Worm (Caenorhabditis elegans): ENCODE data around the gene pqn-2.

The pqn-2 gene

ce11 chrV:10383950-10384349, 1.7 kb downstream of the pqn-2 start, which contains the start of gene spe-10:
Gene spe-10, plus strand, starts transcription at chrV:10384250.
- TF ChIP-seq C16A3.4 (tag; optimal IDR thresholded peaks at IDR 0.05) (no peak), unc-130 (tag; optimal IDR thresholded peaks at IDR 0.05) (no peak)

- TF ChIP-seq lsy-2 (tag; optimal IDR thresholded peaks at IDR 0.05): peak in 1 of 2 experiments; percentile 5
- TF ChIP-seq lin-14 (GFP tag; optimal IDR thresholded peaks at IDR 0.05): peak; percentile 57
- TF ChIP-seq grh-1 (GFP tag; IDR thresholded peaks at IDR 0.05): peak; percentile 32; the same call in 1 of the 2 replicates
- TF ChIP-seq nhr-20 (tag; optimal IDR thresholded peaks at IDR 0.05): peak; percentile 35
- TF ChIP-seq mab-9 (GFP tag; IDR thresholded peaks at IDR 0.05): no peak
- TF ChIP-seq lin-13 (GFP tag; optimal IDR thresholded peaks at IDR 0.05): no peak
- TF ChIP-seq blmp-1 (tag; optimal IDR thresholded peaks at IDR 0.05): peak; percentile 29
- peak; percentile 47 to 85 (median 66) for TF ChIP-seq elt-3 (tag; optimal IDR thresholded peaks at IDR 0.05)
- TF ChIP-seq fos-1 (tag; optimal IDR thresholded peaks at IDR 0.05): no peak
- no peak for TF ChIP-seq skn-1 (tag; optimal IDR thresholded peaks at IDR 0.05)
- peak; percentile 86 for TF ChIP-seq nhr-85 (tag)
Observed at ce11 chrV:10387412-10387811, 5.2 kb downstream of the pqn-2 start.

ce11 chrV:10388318-10388717, 6.1 kb downstream of the pqn-2 start, which contains the start of gene AC3.5:
Gene AC3.5, plus strand, starts transcription at chrV:10388527.
- no peak for TF ChIP-seq pqm-1 (tag; optimal IDR thresholded peaks at IDR 0.05)
- TF ChIP-seq unc-130 (tag; optimal IDR thresholded peaks at IDR 0.05): no peak
- no peak for TF ChIP-seq fkh-4 (tag; optimal IDR thresholded peaks at IDR 0.05; ENCODE audit: borderline replicate concordance)
- TF ChIP-seq lin-39 (tag; optimal IDR thresholded peaks at IDR 0.05): no peak
- no peak for TF ChIP-seq nhr-20 (tag; optimal IDR thresholded peaks at IDR 0.05)
- TF ChIP-seq egl-27 (tag; optimal IDR thresholded peaks at IDR 0.05): no peak
- TF ChIP-seq nhr-85 (tag): peak; percentile 61

ce11 chrV:10393708-10394107, 11.5 kb downstream of the pqn-2 start:
- TF ChIP-seq ceh-63 (GFP tag; optimal IDR thresholded peaks at IDR 0.05): peak; percentile 36
- TF ChIP-seq fkh-10 (GFP tag; optimal IDR thresholded peaks at IDR 0.05): no peak

- TF ChIP-seq lin-15B (tag; optimal IDR thresholded peaks at IDR 0.05) (no peak), tbx-2 (tag; optimal IDR thresholded peaks at IDR 0.05) (no peak), swsn-7 (tag; optimal IDR thresholded peaks at IDR 0.05) (no peak)
Observed at ce11 chrV:10395173-10395766, 13.0 kb downstream of the pqn-2 start, which contains the start of the genes col-151 and ugt-1. Gene col-151, minus strand, starts transcription at chrV:10395223. Gene ugt-1, plus strand, starts transcription at chrV:10395663.

ce11 chrV:10398431-10398830, 16.2 kb downstream of the pqn-2 start, which contains the start of gene ugt-2:
Gene ugt-2, plus strand, starts transcription at chrV:10398801.
- TF ChIP-seq jun-1 (tag; optimal IDR thresholded peaks at IDR 0.05) (no peak), alr-1 (tag; optimal IDR thresholded peaks at IDR 0.05; ENCODE audit: borderline replicate concordance) (no peak), rnt-1 (tag; optimal IDR thresholded peaks at IDR 0.05) (no peak), fkh-8 (tag; optimal IDR thresholded peaks at IDR 0.05) (no peak), unc-62 (GFP tag; optimal IDR thresholded peaks at IDR 0.05) (no peak), lir-3 (tag; optimal IDR thresholded peaks at IDR 0.05; ENCODE audit: poor library complexity) (peak; percentile 8), ama-1 (optimal IDR thresholded peaks at IDR 0.05) (no peak), elt-2 (tag; optimal IDR thresholded peaks at IDR 0.05) (peak; percentile 46), ces-1 (GFP tag; optimal IDR thresholded peaks at IDR 0.05) (no peak), lin-15B (tag; optimal IDR thresholded peaks at IDR 0.05) (no peak), nhr-28 (tag; optimal IDR thresholded peaks at IDR 0.05) (no peak), unc-130 (tag; optimal IDR thresholded peaks at IDR 0.05) (no peak), mdl-1 (tag; optimal IDR thresholded peaks at IDR 0.05) (no peak), nhr-85 (tag) (peak; percentile 54), grh-1 (GFP tag; IDR thresholded peaks at IDR 0.05) (no peak), tbx-2 (tag; optimal IDR thresholded peaks at IDR 0.05) (no peak), ets-5 (GFP tag; IDR thresholded peaks at IDR 0.05) (no peak), skn-1 (tag; optimal IDR thresholded peaks at IDR 0.05) (no peak), swsn-7 (tag; optimal IDR thresholded peaks at IDR 0.05) (no peak), zag-1 (tag; optimal IDR thresholded peaks at IDR 0.05) (no peak), nhr-77 (tag; optimal IDR thresholded peaks at IDR 0.05) (no peak), egl-27 (tag; optimal IDR thresholded peaks at IDR 0.05) (no peak), fos-1 (tag; optimal IDR thresholded peaks at IDR 0.05) (no peak), lin-14 (GFP tag; optimal IDR thresholded peaks at IDR 0.05) (peak; percentile 22), sptf-1 (tag; optimal IDR thresholded peaks at IDR 0.05) (no peak), ztf-11 (tag; optimal IDR thresholded peaks at IDR 0.05) (no peak), mef-2 (tag; optimal IDR thresholded peaks at IDR 0.05) (no peak), aly-2 (tag; optimal IDR thresholded peaks at IDR 0.05) (no peak), nhr-76 (tag; optimal IDR thresholded peaks at IDR 0.05) (no peak)

All from whole organism, L1 larva.